Worm (Caenorhabditis elegans) whole organism, L2 larva: Measurements from ENCODE around the gene K02E11.6.
A peak's percentile ranks its signal among the peaks of the same experiment; 100 is the strongest.
"Not testable (repeated sequence)": the region's sequence is repeated elsewhere in the genome, so short reads cannot be mapped to it uniquely, and the experiment has no call there.

Source experiments
- C34F6.9 ChIP-seq: fragments of 150-350 bp; optimal IDR thresholded peaks from 2 replicates; lab custom pipeline; 2014; ENCODE audit warnings: missing biosample characterization, missing genetic modification characterization
- F13H6.1 ChIP-seq: sonication (generic microtip); optimal IDR thresholded peaks from 2 replicates; lab custom pipeline; 2016; ENCODE audit warnings: missing genetic modification characterization, missing compliant biosample characterization
- R02D3.7 ChIP-seq: fragments of 150-350 bp; optimal IDR thresholded peaks from 2 replicates; lab custom pipeline; 2014; ENCODE audit warnings: missing biosample characterization, missing genetic modification characterization
- Y55F3AM.14 ChIP-seq: fragments of 200-800 bp; sonication (Bioruptor generic); optimal IDR thresholded peaks from 2 replicates; lab custom pipeline; 2018; ENCODE audit warnings: mild to moderate bottlenecking, missing genetic modification characterization, missing compliant biosample characterization
- ZK546.5 ChIP-seq: sonication (generic microtip); optimal IDR thresholded peaks from 2 replicates; lab custom pipeline; 2017; ENCODE audit warnings: missing biosample characterization, missing genetic modification characterization
- alr-1 ChIP-seq: fragments of 150-350 bp; optimal IDR thresholded peaks from 2 replicates; lab custom pipeline; 2014; ENCODE audit warnings: missing biosample characterization, missing genetic modification characterization
- aly-2 ChIP-seq: fragments of 150-350 bp; optimal IDR thresholded peaks from 2 replicates; lab custom pipeline; 2014; ENCODE audit warnings: missing biosample characterization, missing genetic modification characterization
- ama-1 ChIP-seq: fragments of 150-350 bp; optimal IDR thresholded peaks from 2 replicates; lab custom pipeline; 2018; ENCODE audit warnings: inconsistent platforms
- blmp-1 ChIP-seq: sonication (generic microtip); optimal IDR thresholded peaks from 2 replicates; lab custom pipeline; 2017; ENCODE audit warnings: missing genetic modification characterization, mild to moderate bottlenecking, missing compliant biosample characterization, antibody characterized with exemption, moderate library complexity; ENCODE audit not compliant: insufficient read depth
- ceh-16 ChIP-seq: fragments of 150-350 bp; optimal IDR thresholded peaks from 2 replicates; lab custom pipeline; 2014; ENCODE audit warnings: missing biosample characterization, missing genetic modification characterization
- crh-2 ChIP-seq: sonication (generic microtip); optimal IDR thresholded peaks from 2 replicates; lab custom pipeline; 2017; ENCODE audit warnings: missing biosample characterization, missing genetic modification characterization
- dmd-4 ChIP-seq: sonication (generic microtip); optimal IDR thresholded peaks from 2 replicates; lab custom pipeline; 2017; ENCODE audit warnings: missing biosample characterization, missing genetic modification characterization
- egl-27 ChIP-seq: sonication (generic microtip); optimal IDR thresholded peaks from 3 replicates; lab custom pipeline; 2017; ENCODE audit warnings: missing biosample characterization, missing genetic modification reagents, missing genetic modification characterization
- elt-1 ChIP-seq: fragments of 150-350 bp; optimal IDR thresholded peaks from 2 replicates; lab custom pipeline; 2014; ENCODE audit warnings: missing biosample characterization, missing genetic modification characterization
- elt-3 ChIP-seq: sonication (generic microtip); optimal IDR thresholded peaks from 2 replicates; lab custom pipeline; 2017; ENCODE audit warnings: missing biosample characterization, missing genetic modification characterization
- fos-1 ChIP-seq: fragments of 150-350 bp; optimal IDR thresholded peaks from 2 replicates; lab custom pipeline; 2014; ENCODE audit warnings: missing biosample characterization, missing genetic modification characterization
- gmeb-1 ChIP-seq: fragments of 150-350 bp; optimal IDR thresholded peaks from 2 replicates; lab custom pipeline; 2014; ENCODE audit warnings: missing biosample characterization, missing genetic modification characterization
- lin-11 ChIP-seq: fragments of 150-350 bp; sonication (generic microtip); optimal IDR thresholded peaks from 2 replicates; lab custom pipeline; 2014; ENCODE audit warnings: missing biosample characterization, missing genetic modification characterization, inconsistent platforms, mixed read lengths
- lin-13 ChIP-seq: fragments of 150-350 bp; optimal IDR thresholded peaks from 2 replicates; lab custom pipeline; 2014; ENCODE audit warnings: missing biosample characterization, missing genetic modification reagents, missing genetic modification characterization
- mab-5 ChIP-seq: fragments of 150-350 bp; optimal IDR thresholded peaks from 2 replicates; lab custom pipeline; 2014; ENCODE audit warnings: missing biosample characterization, missing genetic modification characterization
- mbf-1 ChIP-seq: sonication (generic microtip); optimal IDR thresholded peaks from 2 replicates; lab custom pipeline; 2017; ENCODE audit warnings: missing biosample characterization, missing genetic modification characterization
- mdl-1 ChIP-seq, 2 experiments: fragments of 150-350 bp in 1 of 2; sonication (generic microtip) in 1 of 2; optimal IDR thresholded peaks; 2 replicates each; lab custom pipeline; 2017; ENCODE audit warnings: missing biosample characterization in 2 of 2, missing genetic modification characterization in 2 of 2
- nhr-10 ChIP-seq: sonication (generic microtip); optimal IDR thresholded peaks from 2 replicates; lab custom pipeline; 2017; ENCODE audit warnings: missing biosample characterization, missing genetic modification characterization
- nhr-11 ChIP-seq: fragments of 150-350 bp; optimal IDR thresholded peaks from 2 replicates; lab custom pipeline; 2014; ENCODE audit warnings: missing biosample characterization, missing genetic modification characterization
- nhr-12 ChIP-seq: fragments of 150-350 bp; optimal IDR thresholded peaks from 2 replicates; lab custom pipeline; 2014; ENCODE audit warnings: missing biosample characterization, missing genetic modification characterization
- nhr-129 ChIP-seq: fragments of 150-350 bp; optimal IDR thresholded peaks from 2 replicates; lab custom pipeline; 2014; ENCODE audit warnings: missing biosample characterization, missing genetic modification characterization
- nhr-21 ChIP-seq: fragments of 150-350 bp; optimal IDR thresholded peaks from 2 replicates; lab custom pipeline; 2014; ENCODE audit warnings: missing biosample characterization, missing genetic modification characterization
- nhr-237 ChIP-seq: fragments of 150-350 bp; optimal IDR thresholded peaks from 2 replicates; lab custom pipeline; 2014; ENCODE audit warnings: missing biosample characterization, missing genetic modification characterization
- nhr-25 ChIP-seq: fragments of 150-350 bp; sonication (generic microtip); optimal IDR thresholded peaks from 3 replicates; lab custom pipeline; 2014; ENCODE audit warnings: missing biosample characterization, missing genetic modification characterization
- nhr-6 ChIP-seq: fragments of 150-350 bp; optimal IDR thresholded peaks from 2 replicates; lab custom pipeline; 2014; ENCODE audit warnings: missing biosample characterization, missing genetic modification characterization
- nhr-77 ChIP-seq: fragments of 150-350 bp; optimal IDR thresholded peaks from 2 replicates; lab custom pipeline; 2014; ENCODE audit warnings: missing biosample characterization, missing genetic modification characterization
- sem-4 ChIP-seq: fragments of 150-350 bp; optimal IDR thresholded peaks from 2 replicates; lab custom pipeline; 2014; ENCODE audit warnings: missing biosample characterization, missing genetic modification reagents, missing genetic modification characterization
- sma-9 ChIP-seq, 2 experiments: fragments of 150-350 bp in 1 of 2; sonication (generic microtip) in 1 of 2; optimal IDR thresholded peaks; 2 replicates each; lab custom pipeline; 2014 to 2016; ENCODE audit warnings: missing genetic modification characterization in 2 of 2, mild to moderate bottlenecking in 1 of 2, missing biosample characterization in 1 of 2, missing compliant biosample characterization in 1 of 2, missing genetic modification reagents in 1 of 2, moderate library complexity in 1 of 2
- unc-39 ChIP-seq: fragments of 150-350 bp; optimal IDR thresholded peaks from 2 replicates; lab custom pipeline; 2014; ENCODE audit warnings: missing biosample characterization, missing genetic modification characterization
- unc-55 ChIP-seq: fragments of 150-350 bp; sonication (generic microtip); optimal IDR thresholded peaks from 3 replicates; lab custom pipeline; 2014; ENCODE audit warnings: missing biosample characterization, missing genetic modification reagents, missing genetic modification characterization
- unc-62 ChIP-seq: fragments of 150-350 bp; optimal IDR thresholded peaks from 2 replicates; lab custom pipeline; 2014; ENCODE audit warnings: missing biosample characterization, missing genetic modification reagents, missing genetic modification characterization
- zag-1 ChIP-seq: fragments of 150-350 bp; optimal IDR thresholded peaks from 2 replicates; lab custom pipeline; 2014; ENCODE audit warnings: missing biosample characterization, missing genetic modification characterization
- ztf-1 ChIP-seq: fragments of 200-800 bp; sonication (Bioruptor generic); conservative IDR thresholded peaks from 2 replicates; pipeline ENCODE4 v1.3.6; 2022; ENCODE audit warnings: missing genetic modification characterization, missing compliant biosample characterization
- ztf-11 ChIP-seq: sonication (generic microtip); optimal IDR thresholded peaks from 2 replicates; lab custom pipeline; 2017; ENCODE audit warnings: missing biosample characterization, missing genetic modification characterization
- ztf-4 ChIP-seq: fragments of 150-350 bp; optimal IDR thresholded peaks from 2 replicates; lab custom pipeline; 2014; ENCODE audit warnings: missing biosample characterization, missing genetic modification characterization

Gene K02E11.6

ce11 chrV:14205214-14205613, 43.4 kb upstream of the K02E11.6 start, which contains the start of gene T16A9.3:
TSS of gene T16A9.3 (plus strand) at chrV:14205514.
- TF ChIP-seq unc-55 (GFP tag; lab: Kevin White, UChicago); elt-3 (tag; lab: Kevin White, UChicago); F13H6.1: not testable (repeated sequence)

ce11 chrV:14210743-14211142, 37.9 kb upstream of the K02E11.6 start, which contains the start of gene str-230:
TSS of gene str-230 (minus strand) at chrV:14210843.
- TF ChIP-seq mbf-1 (tag; lab: Kevin White, UChicago) (no peak), nhr-12 (tag; lab: Kevin White, UChicago) (no peak)

- TF ChIP-seq ztf-11 (no peak), mab-5 (tag; lab: Kevin White, UChicago) (no peak), nhr-25 (tag; lab: Kevin White, UChicago) (no peak), sma-9 (GFP tag; optimal IDR thresholded peaks at IDR 0.05; lab: Kevin White, UChicago) (peak; percentile 76), sma-9 (tag; optimal IDR thresholded peaks at IDR 0.05; lab: Kevin White, UChicago) (no peak), nhr-6 (tag; lab: Kevin White, UChicago) (no peak), zag-1 (tag; lab: Kevin White, UChicago) (no peak), ztf-1 (GFP tag; lab: Robert Waterston, UW) (no peak), F13H6.1 (no peak), mdl-1 (tag; optimal IDR thresholded peaks at IDR 0.05; lab: Kevin White, UChicago) (no peak), R02D3.7 (no peak), ama-1 (no peak), nhr-237 (no peak), ztf-4 (no peak), unc-55 (GFP tag; lab: Kevin White, UChicago) (no peak), Y55F3AM.14 (GFP tag; lab: Kevin White, UChicago) (no peak), sem-4 (tag; lab: Kevin White, UChicago) (no peak), lin-11 (tag; lab: Kevin White, UChicago) (no peak), egl-27 (tag; lab: Kevin White, UChicago) (no peak), nhr-129 (tag; lab: Kevin White, UChicago) (no peak), nhr-10 (tag; lab: Kevin White, UChicago) (no peak), alr-1 (tag; lab: Kevin White, UChicago) (no peak), nhr-12 (tag; lab: Kevin White, UChicago) (no peak), ceh-16 (tag; lab: Kevin White, UChicago) (no peak), elt-1 (tag; lab: Kevin White, UChicago) (no peak), elt-3 (tag; lab: Kevin White, UChicago) (no peak), dmd-4 (tag; lab: Kevin White, UChicago) (no peak), C34F6.9 (tag; lab: Kevin White, UChicago) (no peak), aly-2 (tag; lab: Kevin White, UChicago) (no peak), blmp-1 (peak; percentile 51), nhr-77 (tag; lab: Kevin White, UChicago) (no peak), ZK546.5 (no peak), nhr-11 (tag; lab: Kevin White, UChicago) (no peak), gmeb-1 (tag; lab: Kevin White, UChicago) (peak; percentile 53), nhr-21 (peak; percentile 70), crh-2 (tag; lab: Kevin White, UChicago) (peak; percentile 65), mbf-1 (tag; lab: Kevin White, UChicago) (no peak), lin-13 (GFP tag; lab: Kevin White, UChicago) (no peak), unc-39 (tag; lab: Kevin White, UChicago) (no peak), fos-1 (tag; lab: Kevin White, UChicago) (peak; percentile 78), unc-62 (GFP tag; lab: Kevin White, UChicago) (no peak)
These were observed 35.8 kb upstream of the K02E11.6 start for ce11 chrV:14212813-14213212.
